Worm (Caenorhabditis elegans) whole organism, L2 larva: Measurements from ENCODE around the gene F34D10.8.

Source experiments
- C34F6.9 ChIP-seq: fragments of 150-350 bp; optimal IDR thresholded peaks from 2 replicates; lab custom pipeline; 2014; ENCODE audit warnings: missing biosample characterization, missing genetic modification characterization
- F13H6.1 ChIP-seq: sonication (generic microtip); optimal IDR thresholded peaks from 2 replicates; lab custom pipeline; 2016; ENCODE audit warnings: missing genetic modification characterization, missing compliant biosample characterization
- Y55F3AM.14 ChIP-seq: fragments of 200-800 bp; sonication (Bioruptor generic); optimal IDR thresholded peaks from 2 replicates; lab custom pipeline; 2018; ENCODE audit warnings: mild to moderate bottlenecking, missing genetic modification characterization, missing compliant biosample characterization
- ZK546.5 ChIP-seq: sonication (generic microtip); optimal IDR thresholded peaks from 2 replicates; lab custom pipeline; 2017; ENCODE audit warnings: missing biosample characterization, missing genetic modification characterization
- aly-2 ChIP-seq: fragments of 150-350 bp; optimal IDR thresholded peaks from 2 replicates; lab custom pipeline; 2014; ENCODE audit warnings: missing biosample characterization, missing genetic modification characterization
- ama-1 ChIP-seq: fragments of 150-350 bp; optimal IDR thresholded peaks from 2 replicates; lab custom pipeline; 2018; ENCODE audit warnings: inconsistent platforms
- ceh-16 ChIP-seq: fragments of 150-350 bp; optimal IDR thresholded peaks from 2 replicates; lab custom pipeline; 2014; ENCODE audit warnings: missing biosample characterization, missing genetic modification characterization
- crh-2 ChIP-seq: sonication (generic microtip); optimal IDR thresholded peaks from 2 replicates; lab custom pipeline; 2017; ENCODE audit warnings: missing biosample characterization, missing genetic modification characterization
- dmd-4 ChIP-seq: sonication (generic microtip); optimal IDR thresholded peaks from 2 replicates; lab custom pipeline; 2017; ENCODE audit warnings: missing biosample characterization, missing genetic modification characterization
- fos-1 ChIP-seq: fragments of 150-350 bp; optimal IDR thresholded peaks from 2 replicates; lab custom pipeline; 2014; ENCODE audit warnings: missing biosample characterization, missing genetic modification characterization
- lin-11 ChIP-seq: fragments of 150-350 bp; sonication (generic microtip); optimal IDR thresholded peaks from 2 replicates; lab custom pipeline; 2014; ENCODE audit warnings: missing biosample characterization, missing genetic modification characterization, inconsistent platforms, mixed read lengths
- lin-13 ChIP-seq: fragments of 150-350 bp; optimal IDR thresholded peaks from 2 replicates; lab custom pipeline; 2014; ENCODE audit warnings: missing biosample characterization, missing genetic modification reagents, missing genetic modification characterization
- lin-39 ChIP-seq: fragments of 150-350 bp; optimal IDR thresholded peaks from 2 replicates; lab custom pipeline; 2014; ENCODE audit warnings: missing biosample characterization, missing genetic modification reagents, missing genetic modification characterization
- lsy-2 ChIP-seq, 2 experiments: fragments of 150-350 bp in 1 of 2; sonication (generic microtip) in 1 of 2; optimal IDR thresholded peaks; 2 replicates each; lab custom pipeline; 2014 to 2017; ENCODE audit warnings: missing biosample characterization in 2 of 2, missing genetic modification characterization in 2 of 2
- mab-5 ChIP-seq: fragments of 150-350 bp; optimal IDR thresholded peaks from 2 replicates; lab custom pipeline; 2014; ENCODE audit warnings: missing biosample characterization, missing genetic modification characterization
- mbf-1 ChIP-seq: sonication (generic microtip); optimal IDR thresholded peaks from 2 replicates; lab custom pipeline; 2017; ENCODE audit warnings: missing biosample characterization, missing genetic modification characterization
- nhr-10 ChIP-seq: sonication (generic microtip); optimal IDR thresholded peaks from 2 replicates; lab custom pipeline; 2017; ENCODE audit warnings: missing biosample characterization, missing genetic modification characterization
- nhr-11 ChIP-seq: fragments of 150-350 bp; optimal IDR thresholded peaks from 2 replicates; lab custom pipeline; 2014; ENCODE audit warnings: missing biosample characterization, missing genetic modification characterization
- nhr-12 ChIP-seq: fragments of 150-350 bp; optimal IDR thresholded peaks from 2 replicates; lab custom pipeline; 2014; ENCODE audit warnings: missing biosample characterization, missing genetic modification characterization
- nhr-129 ChIP-seq: fragments of 150-350 bp; optimal IDR thresholded peaks from 2 replicates; lab custom pipeline; 2014; ENCODE audit warnings: missing biosample characterization, missing genetic modification characterization
- nhr-23 ChIP-seq: fragments of 150-350 bp; optimal IDR thresholded peaks from 2 replicates; lab custom pipeline; 2014; ENCODE audit warnings: missing biosample characterization, missing genetic modification reagents, missing genetic modification characterization
- nhr-237 ChIP-seq: fragments of 150-350 bp; optimal IDR thresholded peaks from 2 replicates; lab custom pipeline; 2014; ENCODE audit warnings: missing biosample characterization, missing genetic modification characterization
- nhr-25 ChIP-seq: fragments of 150-350 bp; sonication (generic microtip); optimal IDR thresholded peaks from 3 replicates; lab custom pipeline; 2014; ENCODE audit warnings: missing biosample characterization, missing genetic modification characterization
- nhr-6 ChIP-seq: fragments of 150-350 bp; optimal IDR thresholded peaks from 2 replicates; lab custom pipeline; 2014; ENCODE audit warnings: missing biosample characterization, missing genetic modification characterization
- peb-1 ChIP-seq: fragments of 150-350 bp; optimal IDR thresholded peaks from 2 replicates; lab custom pipeline; 2014; ENCODE audit warnings: missing biosample characterization, missing genetic modification characterization
- sem-4 ChIP-seq: fragments of 150-350 bp; optimal IDR thresholded peaks from 2 replicates; lab custom pipeline; 2014; ENCODE audit warnings: missing biosample characterization, missing genetic modification reagents, missing genetic modification characterization
- sma-3 ChIP-seq: sonication (generic microtip); optimal IDR thresholded peaks from 2 replicates; lab custom pipeline; 2016; ENCODE audit warnings: missing genetic modification reagents, missing genetic modification characterization, missing compliant biosample characterization
- snpc-4 ChIP-seq: fragments of 150-350 bp; optimal IDR thresholded peaks from 2 replicates; lab custom pipeline; 2014; ENCODE audit warnings: missing biosample characterization, missing genetic modification characterization
- unc-39 ChIP-seq: fragments of 150-350 bp; optimal IDR thresholded peaks from 2 replicates; lab custom pipeline; 2014; ENCODE audit warnings: missing biosample characterization, missing genetic modification characterization
- unc-55 ChIP-seq: fragments of 150-350 bp; sonication (generic microtip); optimal IDR thresholded peaks from 3 replicates; lab custom pipeline; 2014; ENCODE audit warnings: missing biosample characterization, missing genetic modification reagents, missing genetic modification characterization
- unc-62 ChIP-seq: fragments of 150-350 bp; optimal IDR thresholded peaks from 2 replicates; lab custom pipeline; 2014; ENCODE audit warnings: missing biosample characterization, missing genetic modification reagents, missing genetic modification characterization
- zag-1 ChIP-seq: fragments of 150-350 bp; optimal IDR thresholded peaks from 2 replicates; lab custom pipeline; 2014; ENCODE audit warnings: missing biosample characterization, missing genetic modification characterization
- ztf-11 ChIP-seq: sonication (generic microtip); optimal IDR thresholded peaks from 2 replicates; lab custom pipeline; 2017; ENCODE audit warnings: missing biosample characterization, missing genetic modification characterization
- ztf-4 ChIP-seq: fragments of 150-350 bp; optimal IDR thresholded peaks from 2 replicates; lab custom pipeline; 2014; ENCODE audit warnings: missing biosample characterization, missing genetic modification characterization

F34D10.8 gene

DNA sequence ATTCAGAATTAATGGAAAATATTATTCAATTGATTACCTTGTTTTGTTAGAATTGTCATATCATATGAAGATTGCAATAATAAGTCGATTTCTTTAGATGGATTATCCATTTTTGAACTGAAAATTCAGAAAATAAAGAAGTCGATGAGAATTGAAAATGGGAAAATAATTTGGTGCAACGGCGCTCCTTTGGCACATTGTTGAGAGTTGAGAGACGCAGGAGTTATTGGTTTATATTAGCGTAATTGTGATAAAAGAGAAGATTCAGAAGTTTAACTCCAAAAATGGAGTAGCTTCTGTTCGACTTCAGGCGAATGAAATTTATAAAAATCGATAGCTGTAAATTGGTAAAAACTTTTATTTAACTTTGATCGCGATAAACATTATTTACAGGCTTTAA lies 11.0 kb upstream of the F34D10.8 start, which contains the start of gene C14B1.8:
C14B1.8 (minus strand) TSS at position 117 of the 400 bp plus-strand sequence.
- TF ChIP-seq lin-11 (tag; lab: Kevin White, UChicago) (no peak), unc-55 (GFP tag; lab: Kevin White, UChicago) (peak; percentile 62)

DNA sequence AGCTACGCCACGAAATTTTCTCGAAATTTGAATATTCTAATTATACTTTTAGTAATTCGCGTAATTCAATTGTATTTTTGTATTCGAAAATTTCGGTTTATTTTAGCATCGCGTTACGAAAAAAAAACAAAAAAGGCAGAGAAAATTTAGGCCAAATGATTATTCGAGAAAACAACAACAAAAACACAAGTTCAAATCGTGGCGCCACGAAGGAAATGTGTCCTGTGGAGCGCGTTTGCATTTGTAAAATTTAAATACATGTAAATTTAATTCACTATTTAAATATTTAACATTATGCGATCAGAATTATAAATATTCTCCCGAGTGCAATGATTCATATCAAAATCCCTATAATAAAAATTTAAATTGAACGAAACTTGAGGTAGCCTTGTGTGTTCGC lies 6.8 kb upstream of the F34D10.8 start:
- TF ChIP-seq F13H6.1 (tag; lab: Kevin White, UChicago), result no peak
- TF ChIP-seq unc-39 (tag; lab: Kevin White, UChicago), result no peak
- TF ChIP-seq sem-4 (tag; lab: Kevin White, UChicago), result no peak
- no peak for TF ChIP-seq ceh-16 (tag; lab: Kevin White, UChicago)

DNA sequence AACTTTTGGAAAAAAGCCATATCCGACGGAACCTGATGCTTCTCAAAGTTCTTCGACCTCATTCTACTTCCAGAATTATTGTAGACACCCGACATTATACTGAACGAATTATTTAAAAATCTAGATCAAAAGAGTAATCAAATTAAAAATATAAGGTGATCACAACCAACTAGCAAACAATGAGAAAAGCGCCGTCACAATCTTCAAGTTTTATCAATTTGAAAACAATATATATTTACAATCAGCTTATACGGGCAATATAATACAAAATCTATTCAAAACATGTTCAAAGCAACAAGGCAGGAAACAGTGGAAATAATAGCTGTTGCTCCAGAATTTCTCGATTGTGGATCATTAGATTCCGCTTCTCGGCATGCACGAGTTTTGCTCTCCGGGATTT lies 5.7 kb upstream of the F34D10.8 start, which contains the start of gene C14B1.12:
C14B1.12 (minus strand) TSS at position 101 of the 400 bp plus-strand sequence.
- TF ChIP-seq ama-1 (lab: Kevin White, UChicago), result no peak
- TF ChIP-seq C34F6.9 (tag; lab: Kevin White, UChicago), result no peak
- no peak for TF ChIP-seq snpc-4 (tag; lab: Kevin White, UChicago)
- TF ChIP-seq ztf-11 (tag; lab: Kevin White, UChicago), result no peak
- no peak for TF ChIP-seq ZK546.5

DNA sequence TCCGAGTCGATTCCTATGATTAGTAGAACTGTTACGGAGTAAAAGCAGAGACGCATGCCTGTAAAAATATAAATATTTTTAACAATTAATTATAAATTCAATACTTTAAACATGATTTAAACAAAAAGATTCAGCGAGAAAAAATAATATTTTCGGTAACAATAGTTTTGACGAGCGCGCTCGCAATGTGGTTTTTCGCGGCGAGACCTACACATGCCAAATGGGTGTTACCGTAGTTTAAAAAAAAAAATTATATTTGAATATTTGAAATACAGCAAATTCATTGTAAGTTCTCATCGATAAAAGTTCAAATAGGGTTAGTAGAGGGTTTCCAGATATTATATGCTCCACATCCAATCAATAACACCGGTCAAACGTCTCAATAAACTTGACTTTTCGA lies 4.1 kb upstream of the F34D10.8 start, which contains the start of gene gldi-5:
gldi-5 (minus strand) TSS at position 58 of the 400 bp plus-strand sequence.
- no peak for TF ChIP-seq Y55F3AM.14 (GFP tag; lab: Kevin White, UChicago)
- TF ChIP-seq F13H6.1 (tag; lab: Kevin White, UChicago), result no peak
- TF ChIP-seq mab-5 (tag; lab: Kevin White, UChicago), result no peak
- no peak for TF ChIP-seq zag-1
- no peak for TF ChIP-seq lin-13 (GFP tag; lab: Kevin White, UChicago)
- TF ChIP-seq mbf-1 (tag; lab: Kevin White, UChicago), result no peak
- no peak for TF ChIP-seq nhr-12 (tag; lab: Kevin White, UChicago)
- no peak for TF ChIP-seq ama-1 (lab: Kevin White, UChicago)
- TF ChIP-seq snpc-4 (tag; lab: Kevin White, UChicago), result no peak
- TF ChIP-seq peb-1 (tag; lab: Kevin White, UChicago), result no peak
- TF ChIP-seq nhr-25 (tag; lab: Kevin White, UChicago), result no peak
- TF ChIP-seq crh-2 (tag; lab: Kevin White, UChicago), result no peak
- TF ChIP-seq nhr-11 (tag; lab: Kevin White, UChicago), result no peak
- no peak for TF ChIP-seq fos-1 (tag; lab: Kevin White, UChicago)
- no peak for TF ChIP-seq nhr-10 (tag; lab: Kevin White, UChicago)
- TF ChIP-seq lin-39 (tag; lab: Kevin White, UChicago), result no peak
- TF ChIP-seq nhr-237 (tag; lab: Kevin White, UChicago), result no peak
- no peak for TF ChIP-seq unc-62

DNA sequence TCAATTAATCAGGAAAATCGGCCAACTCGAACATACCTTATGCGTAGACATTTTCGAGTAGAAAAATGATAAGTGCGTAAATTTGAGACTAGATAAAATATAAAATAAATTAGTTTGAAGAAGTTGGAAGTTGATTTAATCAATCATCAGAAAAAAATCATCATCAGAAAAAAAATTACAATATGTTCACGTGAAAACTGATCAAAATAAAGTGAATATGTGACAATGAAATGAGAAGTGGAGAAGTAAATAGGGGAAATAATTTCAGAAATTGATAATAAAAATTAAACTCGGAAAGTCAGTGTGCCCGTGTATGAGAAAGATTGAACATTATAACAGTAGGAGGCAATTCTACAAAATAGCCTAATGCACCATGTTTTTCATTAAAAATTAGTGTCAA lies 1.1 kb upstream of the F34D10.8 start, which contains the start of gene F34D10.9:
F34D10.9 (minus strand) TSS at position 101 of the 400 bp plus-strand sequence.
- no peak for TF ChIP-seq nhr-25 (tag; lab: Kevin White, UChicago)

DNA sequence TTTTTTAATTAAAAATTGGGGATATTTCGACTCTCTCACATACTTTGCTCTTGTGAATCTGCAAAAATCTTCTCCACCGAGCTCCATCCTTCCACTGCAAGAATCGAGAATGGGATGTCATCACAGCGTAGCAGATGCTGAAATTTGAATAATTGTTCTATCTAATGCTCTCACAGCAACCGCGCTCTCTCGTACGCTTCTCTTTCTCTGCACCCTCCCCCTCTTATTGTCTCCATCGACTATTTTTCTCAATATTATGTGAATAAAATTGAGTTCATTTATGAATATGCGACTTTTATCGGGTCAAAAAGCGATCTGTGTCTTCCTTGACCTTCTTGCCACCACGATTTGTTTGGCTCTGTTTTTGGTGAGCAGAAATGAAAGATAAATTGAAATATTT lies 3.4 kb downstream of the F34D10.8 start, which contains the start of gene F34D10.3:
F34D10.3 (plus strand) TSS at position 249 of the 400 bp plus-strand sequence.
- TF ChIP-seq aly-2 (tag; lab: Kevin White, UChicago) (no peak), sma-3 (GFP tag; lab: Kevin White, UChicago) (no peak), dmd-4 (no peak), lin-39 (tag; lab: Kevin White, UChicago) (no peak), F13H6.1 (tag; lab: Kevin White, UChicago) (no peak), unc-55 (GFP tag; lab: Kevin White, UChicago) (peak; percentile 53), lsy-2 (tag; optimal IDR thresholded peaks at IDR 0.05; lab: Kevin White, UChicago) (peak in 1 of 2 experiments; percentile 3), mbf-1 (tag; lab: Kevin White, UChicago) (no peak), nhr-6 (tag; lab: Kevin White, UChicago) (no peak), C34F6.9 (tag; lab: Kevin White, UChicago) (peak; percentile 30), nhr-23 (tag; lab: Kevin White, UChicago) (no peak), nhr-129 (tag; lab: Kevin White, UChicago) (peak; percentile 16), ztf-4 (tag; lab: Kevin White, UChicago) (no peak)
